Worm (Caenorhabditis elegans) whole organism, young adult: ENCODE measurements around the gene slc-17.3.

Experiments used
- B0019.2 ChIP-seq: fragments of 200-800 bp; sonication (Bioruptor generic); conservative IDR thresholded peaks from 2 replicates; pipeline ENCODE4 v1.3.6; 2022; ENCODE audit warnings: missing genetic modification reagents, missing genetic modification characterization, missing compliant biosample characterization
- B0035.1 ChIP-seq: sonication (generic microtip); optimal IDR thresholded peaks from 2 replicates; lab custom pipeline; 2016; ENCODE audit warnings: missing genetic modification characterization, mild to moderate bottlenecking, missing compliant biosample characterization, missing genotype, missing genetic modification reagents
- C17E4.6 ChIP-seq: fragments of 200-800 bp; sonication (Bioruptor generic); IDR thresholded peaks from 2 replicates; pipeline ENCODE4 v1.3.6; 2022; ENCODE audit warnings: missing genetic modification reagents, missing genetic modification characterization, missing compliant biosample characterization
- F10E7.11 ChIP-seq: sonication (generic microtip); optimal IDR thresholded peaks from 2 replicates; lab custom pipeline; 2017; ENCODE audit warnings: mild to moderate bottlenecking, missing genetic modification characterization, moderate library complexity, missing compliant biosample characterization
- F22D6.2 ChIP-seq: sonication (generic microtip); optimal IDR thresholded peaks from 2 replicates; lab custom pipeline; 2016; ENCODE audit warnings: mild to moderate bottlenecking, missing genetic modification characterization, missing compliant biosample characterization
- F39B2.1 ChIP-seq: fragments of 200-800 bp; sonication (Bioruptor generic); IDR thresholded peaks from 2 replicates; pipeline ENCODE4 v1.3.6; 2022; ENCODE audit warnings: missing genetic modification reagents, missing genetic modification characterization, missing compliant biosample characterization
- F55B11.4 ChIP-seq: sonication (generic microtip); optimal IDR thresholded peaks from 2 replicates; lab custom pipeline; 2016; ENCODE audit warnings: missing compliant biosample characterization, missing genetic modification characterization, borderline replicate concordance; ENCODE audit not compliant: insufficient read depth
- F57A8.1 ChIP-seq: fragments of 200-800 bp; sonication (Bioruptor generic); optimal IDR thresholded peaks from 2 replicates; lab custom pipeline; 2018; ENCODE audit warnings: mild to moderate bottlenecking, missing genetic modification characterization, moderate library complexity, missing compliant biosample characterization
- K11D2.4 ChIP-seq: fragments of 200-800 bp; sonication (Bioruptor generic); IDR thresholded peaks from 2 replicates; pipeline ENCODE4 v1.3.6; 2022; ENCODE audit warnings: missing genetic modification reagents, missing genetic modification characterization, missing compliant biosample characterization
- K12H6.12 ChIP-seq: fragments of 200-800 bp; sonication (Bioruptor generic); optimal IDR thresholded peaks from 2 replicates; lab custom pipeline; 2018; ENCODE audit warnings: mild to moderate bottlenecking, missing genetic modification characterization, missing compliant biosample characterization
- T07F8.4 ChIP-seq: sonication (generic microtip); optimal IDR thresholded peaks from 2 replicates; lab custom pipeline; 2016; ENCODE audit warnings: mild to moderate bottlenecking, missing genetic modification characterization, moderate library complexity, missing compliant biosample characterization
- T26A5.8 ChIP-seq: sonication (generic microtip); optimal IDR thresholded peaks from 2 replicates; lab custom pipeline; 2016; ENCODE audit warnings: missing genetic modification characterization, missing compliant biosample characterization
- Y56A3A.18 ChIP-seq: fragments of 200-800 bp; sonication (Bioruptor generic); IDR thresholded peaks from 2 replicates; pipeline ENCODE4 v1.3.6; 2022; ENCODE audit warnings: missing genetic modification reagents, missing genetic modification characterization, missing compliant biosample characterization
- Y95B8A.8 ChIP-seq: fragments of 200-800 bp; sonication (Bioruptor generic); IDR thresholded peaks from 2 replicates; pipeline ENCODE4 v1.3.6; 2022; ENCODE audit warnings: missing genetic modification reagents, missing genetic modification characterization, missing compliant biosample characterization
- ZK185.1 ChIP-seq: sonication (generic microtip); optimal IDR thresholded peaks from 2 replicates; lab custom pipeline; 2016; ENCODE audit warnings: mild to moderate bottlenecking, missing genetic modification characterization, missing compliant biosample characterization; ENCODE audit not compliant: poor library complexity, severe bottlenecking
- athp-1 ChIP-seq: sonication (generic microtip); optimal IDR thresholded peaks from 2 replicates; lab custom pipeline; 2017; ENCODE audit warnings: mild to moderate bottlenecking, missing genetic modification characterization, missing compliant biosample characterization
- attf-5 ChIP-seq: fragments of 200-800 bp; sonication (Bioruptor generic); optimal IDR thresholded peaks from 2 replicates; lab custom pipeline; 2018; ENCODE audit warnings: mild to moderate bottlenecking, missing genetic modification characterization, missing compliant biosample characterization
- attf-6 ChIP-seq: fragments of 200-800 bp; sonication (Bioruptor generic); IDR thresholded peaks from 2 replicates; pipeline ENCODE4 v1.3.6; 2022; ENCODE audit warnings: missing genetic modification reagents, missing genetic modification characterization, missing compliant biosample characterization
- bed-2 ChIP-seq: fragments of 200-800 bp; sonication (Bioruptor generic); IDR thresholded peaks from 2 replicates; pipeline ENCODE4 v1.3.6; 2022; ENCODE audit warnings: missing genetic modification reagents, missing genetic modification characterization, missing compliant biosample characterization
- ceh-100 ChIP-seq: fragments of 200-800 bp; sonication (Bioruptor generic); IDR thresholded peaks from 2 replicates; pipeline ENCODE4 v1.3.6; 2022; ENCODE audit warnings: missing genetic modification reagents, missing genetic modification characterization, missing compliant biosample characterization
- ceh-27 ChIP-seq: fragments of 200-800 bp; sonication (Bioruptor generic); optimal IDR thresholded peaks from 2 replicates; lab custom pipeline; 2018; ENCODE audit warnings: mild to moderate bottlenecking, missing genetic modification characterization, moderate library complexity, missing compliant biosample characterization
- ceh-40 ChIP-seq: fragments of 200-800 bp; sonication (Bioruptor generic); IDR thresholded peaks from 2 replicates; pipeline ENCODE4 v1.3.6; 2022; ENCODE audit warnings: missing genetic modification characterization, missing compliant biosample characterization
- dpff-1 ChIP-seq: sonication (generic microtip); optimal IDR thresholded peaks from 2 replicates; lab custom pipeline; 2017; ENCODE audit warnings: mild to moderate bottlenecking, missing genetic modification characterization, missing compliant biosample characterization
- egrh-3 ChIP-seq: fragments of 200-800 bp; sonication (Bioruptor generic); IDR thresholded peaks from 2 replicates; pipeline ENCODE4 v1.3.6; 2022; ENCODE audit warnings: missing genetic modification reagents, missing genetic modification characterization, missing compliant biosample characterization
- fkh-3 ChIP-seq: sonication (generic microtip); optimal IDR thresholded peaks from 2 replicates; lab custom pipeline; 2016; ENCODE audit warnings: mild to moderate bottlenecking, missing genetic modification characterization, missing compliant biosample characterization
- him-1 ChIP-seq: sonication (generic microtip); optimal IDR thresholded peaks from 2 replicates; lab custom pipeline; 2016; ENCODE audit warnings: missing genotype, missing genetic modification reagents, missing genetic modification characterization, missing compliant biosample characterization
- hmg-1.2 ChIP-seq: fragments of 200-800 bp; sonication (Bioruptor generic); IDR thresholded peaks from 2 replicates; pipeline ENCODE4 v1.3.6; 2022; ENCODE audit warnings: missing genetic modification reagents, missing genetic modification characterization, missing compliant biosample characterization
- lag-1 ChIP-seq: fragments of 200-800 bp; sonication (Bioruptor generic); IDR thresholded peaks from 2 replicates; pipeline ENCODE4 v1.3.6; 2022; ENCODE audit warnings: missing genetic modification reagents, missing genetic modification characterization, missing compliant biosample characterization
- let-526 ChIP-seq: fragments of 200-800 bp; sonication (Bioruptor generic); IDR thresholded peaks from 2 replicates; pipeline ENCODE4 v1.3.6; 2022; ENCODE audit warnings: missing genetic modification reagents, missing genetic modification characterization, missing compliant biosample characterization
- let-607 ChIP-seq, 2 experiments: fragments of 200-800 bp in 1 of 2; sonication (Bioruptor generic) in 1 of 2; sonication (generic microtip) in 1 of 2; optimal IDR thresholded peaks; 2 replicates each; lab custom pipeline; 2016 to 2018; ENCODE audit warnings: mild to moderate bottlenecking in 2 of 2, missing compliant biosample characterization in 2 of 2, missing genetic modification characterization in 2 of 2, moderate library complexity in 2 of 2, missing genotype in 1 of 2
- lin-35 ChIP-seq, 3 experiments: fragments of 150-350 bp in 2 of 3; sonication (generic microtip) in 1 of 3; optimal IDR thresholded peaks; 2 replicates each; lab custom pipeline; 2014 to 2018; ENCODE audit warnings: missing biosample characterization in 3 of 3, missing genetic modification characterization in 3 of 3, missing genetic modification reagents in 3 of 3
- lin-40 ChIP-seq: sonication (generic microtip); optimal IDR thresholded peaks from 2 replicates; lab custom pipeline; 2016; ENCODE audit warnings: missing genetic modification characterization, mild to moderate bottlenecking, missing compliant biosample characterization, missing genotype, missing genetic modification reagents
- lir-1 ChIP-seq: fragments of 200-800 bp; sonication (Bioruptor generic); conservative IDR thresholded peaks from 2 replicates; pipeline ENCODE4 v1.3.6; 2022; ENCODE audit warnings: missing genetic modification reagents, missing genetic modification characterization, missing compliant biosample characterization
- lsy-27 ChIP-seq: sonication (generic microtip); optimal IDR thresholded peaks from 2 replicates; lab custom pipeline; 2017; ENCODE audit warnings: missing genetic modification characterization, mild to moderate bottlenecking, missing compliant biosample characterization, antibody characterized with exemption, missing genotype, borderline replicate concordance; ENCODE audit not compliant: insufficient read depth
- madf-6 ChIP-seq: fragments of 200-800 bp; sonication (Bioruptor generic); IDR thresholded peaks from 2 replicates; pipeline ENCODE4 v1.3.6; 2022; ENCODE audit warnings: missing genetic modification reagents, missing genetic modification characterization, missing compliant biosample characterization
- mes-4 ChIP-seq: sonication (generic microtip); optimal IDR thresholded peaks from 2 replicates; lab custom pipeline; 2016; ENCODE audit warnings: missing genotype, missing genetic modification characterization, missing compliant biosample characterization
- nfya-2 ChIP-seq: fragments of 200-800 bp; sonication (Bioruptor generic); IDR thresholded peaks from 2 replicates; pipeline ENCODE4 v1.3.6; 2022; ENCODE audit warnings: missing genetic modification reagents, missing genetic modification characterization, missing compliant biosample characterization
- nhr-179 ChIP-seq: sonication (generic microtip); optimal IDR thresholded peaks from 2 replicates; lab custom pipeline; 2016; ENCODE audit warnings: mild to moderate bottlenecking, missing genetic modification characterization, missing compliant biosample characterization
- nhr-80 ChIP-seq: sonication (generic microtip); optimal IDR thresholded peaks from 2 replicates; lab custom pipeline; 2016; ENCODE audit warnings: missing genetic modification characterization, missing compliant biosample characterization
- repo-1 ChIP-seq: sonication (generic microtip); optimal IDR thresholded peaks from 2 replicates; lab custom pipeline; 2017; ENCODE audit warnings: mild to moderate bottlenecking, missing genetic modification characterization, missing compliant biosample characterization
- sptf-2 ChIP-seq: fragments of 200-800 bp; sonication (Bioruptor generic); optimal IDR thresholded peaks from 2 replicates; lab custom pipeline; 2018; ENCODE audit warnings: mild to moderate bottlenecking, missing genetic modification characterization, missing compliant biosample characterization
- unc-130 ChIP-seq: sonication (generic microtip); optimal IDR thresholded peaks from 2 replicates; lab custom pipeline; 2016; ENCODE audit warnings: missing genetic modification reagents, missing genetic modification characterization, missing compliant biosample characterization
- zfh-2 ChIP-seq: fragments of 200-800 bp; sonication (Bioruptor generic); conservative IDR thresholded peaks from 2 replicates; pipeline ENCODE4 v1.3.6; 2022; ENCODE audit warnings: missing genetic modification reagents, missing genetic modification characterization, missing compliant biosample characterization
- ztf-25 ChIP-seq: fragments of 200-800 bp; sonication (Bioruptor generic); IDR thresholded peaks from 2 replicates; pipeline ENCODE4 v1.3.6; 2022; ENCODE audit warnings: missing genetic modification reagents, missing genetic modification characterization, missing compliant biosample characterization
- ztf-3 ChIP-seq: fragments of 200-800 bp; sonication (Bioruptor generic); optimal IDR thresholded peaks from 2 replicates; lab custom pipeline; 2018; ENCODE audit warnings: mild to moderate bottlenecking, missing genetic modification characterization, missing compliant biosample characterization

The slc-17.3 gene

DNA sequence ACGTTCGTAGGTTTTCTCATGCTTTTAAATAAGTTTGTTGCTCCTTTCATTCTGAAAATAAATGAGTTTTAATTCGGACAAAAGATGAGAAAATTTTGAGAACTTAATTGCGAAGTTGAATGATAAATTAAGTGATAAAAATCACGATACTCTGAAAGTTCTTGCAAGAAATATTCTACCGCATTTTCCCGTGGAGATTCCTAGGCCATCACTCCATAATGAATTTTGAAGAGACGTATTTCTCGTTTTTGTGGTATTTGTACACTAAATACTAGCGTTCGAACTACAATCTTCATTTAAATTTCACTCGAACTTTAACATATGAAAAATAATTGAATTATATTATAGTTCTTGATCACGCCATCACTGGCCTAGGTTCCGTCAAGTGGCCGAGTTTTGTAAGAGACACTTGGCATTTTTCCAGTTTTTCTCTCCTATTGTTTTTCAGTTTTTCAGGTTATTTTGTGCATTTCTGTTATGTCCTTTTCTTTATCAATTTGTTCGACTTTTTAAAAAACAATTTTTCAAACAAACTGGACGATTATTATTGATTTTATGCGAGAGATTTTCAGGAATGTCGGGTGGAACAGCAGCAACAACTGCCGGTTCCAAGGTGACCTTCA lies 6.6 kb downstream of the slc-17.3 start, which contains the start of the genes coq-5 and ufm-1:
Gene coq-5, minus strand, starts transcription at position 51 of the 623 bp plus-strand sequence.
Gene ufm-1, plus strand, starts transcription at position 573 of the 623 bp plus-strand sequence.
- TF ChIP-seq him-1: no peak
- TF ChIP-seq K12H6.12 (tag; lab: Kevin White, UChicago): no peak
- peak; percentile 9; the same call in 1 of the 2 replicates for TF ChIP-seq hmg-1.2 (GFP tag; lab: Robert Waterston, UW)
- TF ChIP-seq lag-1 (GFP tag; lab: Robert Waterston, UW): no peak
- peak; percentile 5 for TF ChIP-seq nhr-80 (tag; lab: Kevin White, UChicago)
- no peak for TF ChIP-seq Y95B8A.8
- no peak for TF ChIP-seq athp-1 (tag; lab: Kevin White, UChicago)
- peak; percentile 69 for TF ChIP-seq ZK185.1
- TF ChIP-seq T26A5.8: no peak
- TF ChIP-seq unc-130 (GFP tag; lab: Kevin White, UChicago): peak; percentile 16
- no peak for TF ChIP-seq lin-40 (tag; lab: Kevin White, UChicago)
- TF ChIP-seq K11D2.4 (GFP tag; lab: Robert Waterston, UW): no peak
- TF ChIP-seq let-607 (tag; optimal IDR thresholded peaks at IDR 0.05; lab: Kevin White, UChicago): peak in 1 of 2 experiments; percentile 43
- no peak for TF ChIP-seq ceh-100 (GFP tag; lab: Robert Waterston, UW)
- peak; percentile 31 for TF ChIP-seq ceh-27 (GFP tag; lab: Kevin White, UChicago)
- TF ChIP-seq F57A8.1 (GFP tag; lab: Kevin White, UChicago): no peak
- TF ChIP-seq lin-35 (GFP tag; optimal IDR thresholded peaks at IDR 0.05; lab: Kevin White, UChicago): no peak
- no peak for TF ChIP-seq attf-6 (GFP tag; lab: Robert Waterston, UW)
- TF ChIP-seq attf-5 (GFP tag; lab: Kevin White, UChicago): no peak
- no peak for TF ChIP-seq F39B2.1 (GFP tag; lab: Robert Waterston, UW)
- no peak for TF ChIP-seq T07F8.4 (tag; lab: Kevin White, UChicago)

DNA sequence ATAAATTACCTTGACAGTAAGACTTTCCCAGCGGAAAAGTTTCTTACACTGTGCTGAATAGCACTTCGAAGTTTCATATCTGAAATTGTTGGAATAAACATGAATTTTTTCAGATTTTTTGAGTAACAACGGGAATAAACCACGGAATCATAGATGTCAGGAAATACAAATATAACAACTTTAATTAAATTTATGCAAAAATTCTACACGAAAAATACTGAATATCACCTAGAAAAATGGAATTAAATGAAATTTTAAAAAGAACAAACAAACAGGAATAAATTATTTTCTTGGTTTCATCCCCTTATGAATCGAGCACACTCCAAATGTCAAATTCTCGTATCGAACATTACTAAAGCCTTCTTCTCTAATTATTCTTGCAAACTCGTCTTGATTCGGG lies 7.9 kb downstream of the slc-17.3 start, which contains the start of gene tag-307:
Gene tag-307, minus strand, starts transcription at position 101 of the 400 bp plus-strand sequence.
- TF ChIP-seq let-526 (GFP tag; lab: Robert Waterston, UW) (no peak), lsy-27 (tag; lab: Kevin White, UChicago) (no peak), repo-1 (no peak), unc-130 (GFP tag; lab: Kevin White, UChicago) (no peak), madf-6 (GFP tag; lab: Robert Waterston, UW) (no peak), zfh-2 (GFP tag; lab: Robert Waterston, UW) (no peak), nfya-2 (GFP tag; lab: Robert Waterston, UW) (no peak), athp-1 (tag; lab: Kevin White, UChicago) (no peak), nhr-179 (tag; lab: Kevin White, UChicago) (no peak), B0019.2 (no peak)

- TF ChIP-seq fkh-3 (tag; lab: Kevin White, UChicago) (no peak), ztf-25 (GFP tag; lab: Robert Waterston, UW) (no peak), C17E4.6 (GFP tag; lab: Robert Waterston, UW) (0 out of 2 replicates have a peak, but pooled peaks have one; percentile 11), attf-6 (GFP tag; lab: Robert Waterston, UW) (peak; percentile 79; the same call in 1 of the 2 replicates), mes-4 (tag; lab: Kevin White, UChicago) (no peak), dpff-1 (tag; lab: Kevin White, UChicago) (no peak), F55B11.4 (no peak), ztf-3 (GFP tag; lab: Kevin White, UChicago) (no peak), Y56A3A.18 (GFP tag; lab: Robert Waterston, UW) (0 out of 2 replicates have a peak, but pooled peaks have one; percentile 46), B0035.1 (tag; lab: Kevin White, UChicago) (no peak), madf-6 (GFP tag; lab: Robert Waterston, UW) (peak; percentile 58), lir-1 (GFP tag; lab: Robert Waterston, UW) (no peak), F22D6.2 (tag; lab: Kevin White, UChicago) (no peak), Y95B8A.8 (peak; percentile 69; the same call in 1 of the 2 replicates), F10E7.11 (tag; lab: Kevin White, UChicago) (no peak), bed-2 (GFP tag; lab: Robert Waterston, UW) (no peak), ceh-40 (no peak), sptf-2 (GFP tag; lab: Kevin White, UChicago) (no peak), egrh-3 (GFP tag; lab: Robert Waterston, UW) (no peak)
Observed at ce11 chrIII:7855468-7855867, 9.6 kb downstream of the slc-17.3 start.
